Fruit fly (Drosophila melanogaster) Kc167 (cell line): ENCODE results near the gene Eig71Ed.

Experiments
- Myc ChIP-seq: fragments of >200 bp; optimal IDR thresholded peaks from 2 replicates; lab custom pipeline; 2017; ENCODE audit warnings: missing external identifiers
- Sin3A ChIP-seq: fragments of >200 bp; optimal IDR thresholded peaks from 2 replicates; lab custom pipeline; 2018; ENCODE audit warnings: missing external identifiers
- h ChIP-seq: fragments of >200 bp; optimal IDR thresholded peaks from 3 replicates; lab custom pipeline; 2018; ENCODE audit warnings: missing external identifiers
- insv ChIP-seq: fragments of >200 bp; optimal IDR thresholded peaks from 3 replicates; lab custom pipeline; 2018; ENCODE audit warnings: missing external identifiers
- psq ChIP-seq: fragments of >200 bp; optimal IDR thresholded peaks from 2 replicates; lab custom pipeline; 2017; ENCODE audit warnings: missing external identifiers
- ttk ChIP-seq: sonication (Bioruptor generic); optimal IDR thresholded peaks from 2 replicates; lab custom pipeline; 2017; ENCODE audit warnings: missing external identifiers

Eig71Ed gene

dm6 chr3L:15655910-15656309 is 3.6 kb downstream of the Eig71Ed start, which contains the start of gene Eig71Ee:
Gene Eig71Ee, minus strand, starts transcription at chr3L:15656010.
- TF ChIP-seq ttk (lab: Kevin White, UChicago) = no peak
- no peak for TF ChIP-seq psq (lab: Kevin White, UChicago)
- TF ChIP-seq h = no peak
- TF ChIP-seq Sin3A (lab: Kevin White, UChicago) = no peak
- no peak for TF ChIP-seq Myc (lab: Kevin White, UChicago)
- TF ChIP-seq insv (lab: Kevin White, UChicago) = no peak

dm6 chr3L:15657290-15657689 is 5.0 kb downstream of the Eig71Ed start, which contains the start of the genes Eig71Ef and Eig71Eg:
Gene Eig71Ef, minus strand, starts transcription at chr3L:15657390.
Gene Eig71Eg, plus strand, starts transcription at chr3L:15657628.
- no peak for TF ChIP-seq ttk (lab: Kevin White, UChicago)
- no peak for TF ChIP-seq insv (lab: Kevin White, UChicago)
- no peak for TF ChIP-seq h
- TF ChIP-seq Sin3A (lab: Kevin White, UChicago) = no peak
- no peak for TF ChIP-seq psq (lab: Kevin White, UChicago)
- no peak for TF ChIP-seq Myc (lab: Kevin White, UChicago)

dm6 chr3L:15659341-15659740 is 7.0 kb downstream of the Eig71Ed start, which contains the start of the genes Eig71Eh and Eig71Ei:
Gene Eig71Eh, minus strand, starts transcription at chr3L:15659441.
Gene Eig71Ei, plus strand, starts transcription at chr3L:15659707.
- no peak for TF ChIP-seq Myc (lab: Kevin White, UChicago)
- no peak for TF ChIP-seq insv (lab: Kevin White, UChicago)
- TF ChIP-seq ttk (lab: Kevin White, UChicago) = no peak
- no peak for TF ChIP-seq psq (lab: Kevin White, UChicago)
- TF ChIP-seq h = no peak
- no peak for TF ChIP-seq Sin3A (lab: Kevin White, UChicago)

dm6 chr3L:15660915-15661314 is 8.6 kb downstream of the Eig71Ed start, which contains the start of the genes Eig71Ej and Eig71Ek:
Gene Eig71Ej, minus strand, starts transcription at chr3L:15661015.
Gene Eig71Ek, plus strand, starts transcription at chr3L:15661248.
- TF ChIP-seq insv (lab: Kevin White, UChicago) (no peak), ttk (lab: Kevin White, UChicago) (no peak), h (no peak), Myc (lab: Kevin White, UChicago) (no peak), Sin3A (lab: Kevin White, UChicago) (no peak)

DNA sequence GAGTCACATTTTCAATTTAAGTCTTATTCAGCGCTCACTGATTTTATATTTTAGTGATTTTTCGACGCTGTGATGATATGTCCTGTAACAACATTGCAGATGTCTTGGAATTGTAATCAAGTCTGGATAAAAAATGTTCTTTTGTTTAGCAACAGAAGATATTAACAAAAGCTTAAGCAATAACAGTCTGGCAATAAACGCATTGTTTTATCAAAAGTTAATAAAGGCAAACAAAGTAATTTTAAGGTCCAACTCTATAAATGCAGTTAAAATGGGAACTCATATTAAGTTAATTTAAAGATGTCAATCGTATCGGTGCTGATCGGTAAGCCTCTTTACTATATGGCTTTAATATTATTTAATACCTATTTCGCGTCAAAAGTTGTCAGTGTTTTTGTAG is 9.2 kb downstream of the Eig71Ed start, which contains the start of gene CG43082:
CG43082 (plus strand) TSS at position 301 of the 400 bp plus-strand sequence.
- no peak for TF ChIP-seq psq (lab: Kevin White, UChicago)
- no peak for TF ChIP-seq Myc (lab: Kevin White, UChicago)
- TF ChIP-seq h = no peak
- no peak for TF ChIP-seq ttk (lab: Kevin White, UChicago)
- no peak for TF ChIP-seq Sin3A (lab: Kevin White, UChicago)
- TF ChIP-seq insv (lab: Kevin White, UChicago) = no peak

- TF ChIP-seq Myc (lab: Kevin White, UChicago) (no peak), ttk (lab: Kevin White, UChicago) (no peak), psq (lab: Kevin White, UChicago) (no peak), h (no peak), insv (lab: Kevin White, UChicago) (no peak), Sin3A (lab: Kevin White, UChicago) (no peak)
These were observed 10.2 kb downstream of the Eig71Ed start for dm6 chr3L:15662510-15662909.

dm6 chr3L:15664199-15664794 is 12.0 kb downstream of the Eig71Ed start:
- TF ChIP-seq psq (lab: Kevin White, UChicago) (no peak), ttk (lab: Kevin White, UChicago) (no peak), insv (lab: Kevin White, UChicago) (no peak), h (no peak), Myc (lab: Kevin White, UChicago) (no peak), Sin3A (lab: Kevin White, UChicago) (no peak)

dm6 chr3L:15665741-15666140 is 13.4 kb downstream of the Eig71Ed start:
- TF ChIP-seq Sin3A (lab: Kevin White, UChicago) (no peak), ttk (lab: Kevin White, UChicago) (no peak), h (no peak), psq (lab: Kevin White, UChicago) (no peak), insv (lab: Kevin White, UChicago) (no peak), Myc (lab: Kevin White, UChicago) (no peak)

dm6 chr3L:15669939-15670338 is 17.6 kb downstream of the Eig71Ed start:
- no peak for TF ChIP-seq Sin3A (lab: Kevin White, UChicago)
- TF ChIP-seq psq (lab: Kevin White, UChicago) = no peak

- no peak for TF ChIP-seq Sin3A (lab: Kevin White, UChicago)
- TF ChIP-seq ttk (lab: Kevin White, UChicago) = no peak
- no peak for TF ChIP-seq h
These were observed 18.1 kb downstream of the Eig71Ed start for dm6 chr3L:15670455-15670854.

DNA sequence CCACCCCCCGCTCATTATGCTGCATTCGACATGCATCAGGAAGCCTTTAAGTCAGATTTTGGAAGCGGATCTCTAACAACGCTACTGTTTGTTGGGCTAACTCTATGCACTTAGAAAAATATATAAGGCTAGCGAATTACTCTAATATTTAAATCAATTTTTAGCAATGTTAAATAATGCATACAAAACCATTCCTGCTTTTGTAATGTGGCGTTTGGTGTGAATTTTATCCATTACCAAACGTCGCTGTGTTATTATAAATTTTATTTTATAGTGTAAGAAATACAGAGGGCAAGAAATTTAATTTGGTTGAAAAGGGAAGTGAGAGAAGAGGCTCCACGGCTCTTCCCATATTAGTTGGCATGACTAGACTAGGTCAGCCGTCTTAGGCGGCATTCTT is 20.5 kb downstream of the Eig71Ed start:
- no peak for TF ChIP-seq Sin3A (lab: Kevin White, UChicago)

dm6 chr3L:15675111-15675510 is 22.8 kb downstream of the Eig71Ed start:
- TF ChIP-seq Myc (lab: Kevin White, UChicago) (no peak), psq (lab: Kevin White, UChicago) (no peak), ttk (lab: Kevin White, UChicago) (no peak), insv (lab: Kevin White, UChicago) (no peak), Sin3A (lab: Kevin White, UChicago) (no peak), h (no peak)
